Worm (Caenorhabditis elegans): Measurements from ENCODE around the gene rbd-1.

The rbd-1 gene

DNA sequence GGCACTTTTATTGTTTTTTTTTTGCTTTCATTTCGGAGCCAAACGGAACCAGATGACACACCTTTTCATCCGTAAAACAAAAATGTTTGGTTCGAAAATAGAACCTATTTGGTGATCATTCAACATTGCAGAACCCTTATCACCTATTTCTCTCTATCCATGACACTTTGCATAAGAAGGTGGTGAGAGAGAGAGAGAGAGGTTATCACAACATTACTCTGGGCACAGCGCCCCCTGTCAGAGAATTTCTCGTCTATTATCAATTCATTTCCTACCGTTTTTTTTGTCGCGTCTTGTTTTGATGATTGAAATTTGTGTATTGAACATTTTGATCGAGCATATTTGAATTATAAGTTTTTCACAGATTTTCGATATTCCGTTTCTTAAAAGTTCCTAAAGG, 24.6 kb upstream of the rbd-1 start:
- TF ChIP-seq nhr-120 (GFP tag; IDR thresholded peaks at IDR 0.05) = no peak
- peak; percentile 87 for TF ChIP-seq nhr-80 (tag; optimal IDR thresholded peaks at IDR 0.05)
- TF ChIP-seq tbp1 (GFP tag; optimal IDR thresholded peaks at IDR 0.05) = no peak
- no peak for TF ChIP-seq egrh-3 (GFP tag; IDR thresholded peaks at IDR 0.05)
- TF ChIP-seq attf-3 (GFP tag; conservative IDR thresholded peaks at IDR 0.05) = no peak
- no peak for TF ChIP-seq somi-1 (GFP tag; optimal IDR thresholded peaks at IDR 0.05)
- no peak for TF ChIP-seq lsy-27 (tag; optimal IDR thresholded peaks at IDR 0.05; ENCODE audit: borderline replicate concordance, insufficient read depth)
- TF ChIP-seq sptf-2 (GFP tag; optimal IDR thresholded peaks at IDR 0.05) = no peak

DNA sequence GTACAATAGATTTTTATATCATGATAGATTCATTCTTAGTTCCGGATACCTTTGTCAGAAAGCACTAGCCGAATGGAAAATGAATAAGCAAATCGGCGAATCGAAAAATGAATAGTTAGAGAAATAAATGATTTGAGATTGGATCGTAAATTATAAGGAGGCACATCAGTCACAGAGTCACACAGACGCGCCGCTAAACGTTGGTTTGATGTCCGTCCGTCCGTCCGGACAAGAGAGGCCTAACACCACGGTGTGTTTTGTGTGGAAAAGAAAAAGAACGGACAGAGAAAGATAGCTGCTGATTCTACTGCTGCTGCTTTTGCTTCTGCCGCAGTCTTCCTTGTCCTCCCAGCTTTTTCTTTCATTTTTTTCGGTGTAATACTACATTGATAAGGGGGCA, 23.8 kb upstream of the rbd-1 start:
- TF ChIP-seq let-607 (tag; optimal IDR thresholded peaks at IDR 0.05) (no peak), snpc-3.4 (tag; optimal IDR thresholded peaks at IDR 0.05) (no peak), ceh-40 (GFP tag; IDR thresholded peaks at IDR 0.05) (no peak), ztf-18 (tag; optimal IDR thresholded peaks at IDR 0.05) (no peak), xnd-1 (tag; optimal IDR thresholded peaks at IDR 0.05) (no peak), madf-10 (tag; optimal IDR thresholded peaks at IDR 0.05) (no peak), lin-40 (tag; optimal IDR thresholded peaks at IDR 0.05) (no peak), dpff-1 (tag; optimal IDR thresholded peaks at IDR 0.05) (no peak), nhr-80 (tag; optimal IDR thresholded peaks at IDR 0.05) (peak; percentile 0)

DNA sequence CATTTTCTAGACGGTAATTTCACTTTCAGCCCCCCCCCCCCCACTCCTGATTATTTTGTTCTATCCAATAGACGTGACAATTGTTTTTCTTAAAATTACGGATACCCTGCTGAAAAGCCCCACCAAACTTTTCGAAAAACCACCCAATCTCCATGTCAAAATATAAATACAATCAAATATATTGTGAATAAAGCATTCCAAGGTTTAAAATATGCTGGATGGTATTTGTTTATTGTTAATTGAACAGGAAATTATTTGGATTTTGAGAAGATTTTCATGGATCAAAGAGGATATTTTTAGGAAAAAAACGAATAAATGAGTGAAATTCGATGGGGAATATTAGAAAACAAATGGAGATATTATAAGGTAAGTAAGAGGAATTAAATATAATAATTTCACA, 21.0 kb upstream of the rbd-1 start, which contains the start of gene C27D8.4:
C27D8.4 (plus strand) TSS at position 301 of the 400 bp plus-strand sequence.
- no peak for TF ChIP-seq bed-1 (GFP tag; IDR thresholded peaks at IDR 0.05)

DNA sequence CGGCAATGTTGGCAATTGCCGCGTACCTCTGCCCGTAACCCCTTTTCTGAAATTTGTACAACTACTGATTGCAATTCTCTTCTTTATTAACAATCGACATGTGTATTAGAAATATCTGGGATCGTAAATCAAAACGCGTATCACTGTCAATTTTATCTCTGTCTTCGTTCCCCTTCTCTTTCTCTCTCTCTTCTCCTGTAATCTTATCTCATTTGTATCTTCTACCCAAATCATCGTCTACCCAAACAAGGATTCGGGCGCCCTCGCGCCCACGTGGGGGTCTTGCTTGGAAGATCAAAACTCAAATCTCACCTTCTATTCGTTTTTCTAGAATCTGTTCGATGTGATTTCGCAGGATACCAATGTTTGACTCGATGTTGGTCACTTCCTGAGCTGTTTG, 13.8 kb upstream of the rbd-1 start, which contains the start of gene C27D8.2:
C27D8.2 (plus strand) TSS at position 222 of the 400 bp plus-strand sequence.
- TF ChIP-seq F57C9.4 (tag; optimal IDR thresholded peaks at IDR 0.05) (no peak), ztf-26 (tag; optimal IDR thresholded peaks at IDR 0.05) (peak; percentile 14), efl-1 (GFP tag; optimal IDR thresholded peaks at IDR 0.05) (no peak), somi-1 (GFP tag; optimal IDR thresholded peaks at IDR 0.05) (no peak)

DNA sequence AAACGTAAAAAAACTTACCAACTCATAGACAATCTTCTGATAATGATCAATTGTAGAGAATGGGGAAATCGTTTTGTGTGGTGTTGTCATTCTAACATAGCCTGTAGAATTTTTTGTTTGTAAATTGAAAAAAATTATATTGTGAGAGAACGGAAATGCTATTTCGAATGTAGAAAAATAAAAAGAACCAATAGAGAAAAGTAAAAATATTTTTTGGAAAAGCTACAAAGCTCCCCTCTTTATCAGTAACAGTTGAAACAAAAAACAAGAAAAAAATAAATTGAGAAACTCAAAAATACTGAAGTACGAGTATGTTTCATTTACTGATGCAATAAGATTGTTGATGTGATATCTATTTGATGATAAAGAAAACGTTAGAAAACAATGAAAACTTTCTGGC, 13.1 kb upstream of the rbd-1 start, which contains the start of gene C27D8.3:
C27D8.3 (minus strand) TSS at position 101 of the 400 bp plus-strand sequence.
- no peak for TF ChIP-seq F57C9.4 (tag; optimal IDR thresholded peaks at IDR 0.05)
- no peak for TF ChIP-seq sdz-38 (tag; optimal IDR thresholded peaks at IDR 0.05)

DNA sequence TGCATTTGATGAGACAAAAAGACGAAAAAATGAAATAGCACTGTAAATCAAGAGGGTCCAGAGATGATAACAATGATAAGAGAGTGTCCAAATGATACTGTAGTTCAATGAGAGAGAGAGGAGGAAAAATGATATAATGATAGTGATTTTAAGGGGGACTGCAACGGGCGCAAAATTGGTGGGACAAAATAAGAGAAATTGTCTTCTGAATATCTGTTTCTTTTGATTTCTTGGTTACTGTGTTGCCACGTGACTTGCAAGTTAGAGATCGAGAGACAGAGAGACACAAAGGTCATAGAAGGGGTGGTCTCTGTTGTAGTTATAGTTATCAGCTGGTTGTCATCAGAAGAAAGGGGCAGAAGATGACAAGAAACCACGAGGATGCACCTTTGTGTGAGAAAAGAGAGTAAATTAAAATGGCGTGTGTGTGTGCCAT, 8.8 kb upstream of the rbd-1 start:
- TF ChIP-seq T07F8.4 (tag; optimal IDR thresholded peaks at IDR 0.05) = no peak
- peak; percentile 59 for TF ChIP-seq lin-40 (tag; optimal IDR thresholded peaks at IDR 0.05)
- TF ChIP-seq efl-1 (GFP tag; optimal IDR thresholded peaks at IDR 0.05) = no peak
- peak; percentile 18 for TF ChIP-seq attf-5 (GFP tag; optimal IDR thresholded peaks at IDR 0.05)
- TF ChIP-seq hmg-1.2 (GFP tag; IDR thresholded peaks at IDR 0.05) = peak; percentile 82
- TF ChIP-seq ztf-22 (GFP tag; optimal IDR thresholded peaks at IDR 0.05) = peak; percentile 61
- no peak for TF ChIP-seq cebp-1 (GFP tag; IDR thresholded peaks at IDR 0.05)
- peak; percentile 53 for TF ChIP-seq cebp-1 (tag; optimal IDR thresholded peaks at IDR 0.05)
- TF ChIP-seq nhr-80 (tag; optimal IDR thresholded peaks at IDR 0.05) = peak; percentile 75
- peak; percentile 34 for TF ChIP-seq somi-1 (GFP tag; optimal IDR thresholded peaks at IDR 0.05)
- TF ChIP-seq ztf-26 (tag; optimal IDR thresholded peaks at IDR 0.05) = peak; percentile 76

DNA sequence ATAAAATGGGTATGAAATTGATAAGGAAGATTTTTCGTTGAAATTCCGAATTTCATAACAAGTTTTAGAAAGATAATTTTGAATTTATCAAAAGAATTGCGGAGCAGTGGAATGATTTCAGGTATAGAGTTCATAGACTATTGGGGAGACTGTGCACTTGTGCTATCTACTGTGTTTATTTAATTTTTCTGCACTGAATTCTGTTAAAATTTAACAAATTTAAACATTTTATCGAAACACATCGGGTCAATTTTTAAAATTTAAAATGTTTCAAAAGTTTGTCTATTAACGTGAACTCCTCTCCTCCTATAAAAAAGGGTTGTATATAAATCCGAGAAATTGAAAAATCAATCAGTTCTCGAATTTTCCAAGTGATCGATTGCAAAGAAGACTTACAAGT, 7.3 kb upstream of the rbd-1 start, which contains the start of gene C27D8.1:
C27D8.1 (plus strand) TSS at position 301 of the 400 bp plus-strand sequence.
- no peak for TF ChIP-seq ZK185.1 (tag; optimal IDR thresholded peaks at IDR 0.05; ENCODE audit: poor library complexity, severe bottlenecking)
- TF ChIP-seq ets-4 (GFP tag; optimal IDR thresholded peaks at IDR 0.05) = no peak
- no peak for TF ChIP-seq lsl-1 (GFP tag; optimal IDR thresholded peaks at IDR 0.05)
- TF ChIP-seq lin-26 (GFP tag; IDR thresholded peaks at IDR 0.05) = no peak

Data from whole organism, young adult.